Worm (Caenorhabditis elegans): ENCODE data around the gene ZK105.5.
"Not testable (repeated sequence)": the region's sequence is repeated elsewhere in the genome, so short reads cannot be mapped to it uniquely, and the experiment has no call there.

- TF ChIP-seq snpc-1.1 (tag; optimal IDR thresholded peaks at IDR 0.05; ENCODE audit: insufficient read depth); unc-62 (GFP tag; optimal IDR thresholded peaks at IDR 0.05); him-1 (tag; optimal IDR thresholded peaks at IDR 0.05); B0336.3 (GFP tag; IDR thresholded peaks at IDR 0.05); snpc-4 (GFP tag; optimal IDR thresholded peaks at IDR 0.05); snpc-4 (tag; optimal IDR thresholded peaks at IDR 0.05); let-526 (GFP tag; IDR thresholded peaks at IDR 0.05); ztf-18 (tag; optimal IDR thresholded peaks at IDR 0.05); bed-2 (GFP tag; IDR thresholded peaks at IDR 0.05): not testable (repeated sequence)
Observed at ce11 chrV:7703536-7703935, 14.0 kb downstream of the ZK105.5 start, which contains the start of gene srsx-40.

Measured in whole organism, young adult.